Worm (Caenorhabditis elegans) whole organism, mixed stage, embryonic: Measurements from ENCODE around the gene F46F5.10.

Experiments used
- zip-8 ChIP-seq: fragments of 150-350 bp; optimal IDR thresholded peaks from 2 replicates; lab custom pipeline; 2014; ENCODE audit warnings: missing biosample characterization, missing genetic modification characterization

The F46F5.10 gene

DNA sequence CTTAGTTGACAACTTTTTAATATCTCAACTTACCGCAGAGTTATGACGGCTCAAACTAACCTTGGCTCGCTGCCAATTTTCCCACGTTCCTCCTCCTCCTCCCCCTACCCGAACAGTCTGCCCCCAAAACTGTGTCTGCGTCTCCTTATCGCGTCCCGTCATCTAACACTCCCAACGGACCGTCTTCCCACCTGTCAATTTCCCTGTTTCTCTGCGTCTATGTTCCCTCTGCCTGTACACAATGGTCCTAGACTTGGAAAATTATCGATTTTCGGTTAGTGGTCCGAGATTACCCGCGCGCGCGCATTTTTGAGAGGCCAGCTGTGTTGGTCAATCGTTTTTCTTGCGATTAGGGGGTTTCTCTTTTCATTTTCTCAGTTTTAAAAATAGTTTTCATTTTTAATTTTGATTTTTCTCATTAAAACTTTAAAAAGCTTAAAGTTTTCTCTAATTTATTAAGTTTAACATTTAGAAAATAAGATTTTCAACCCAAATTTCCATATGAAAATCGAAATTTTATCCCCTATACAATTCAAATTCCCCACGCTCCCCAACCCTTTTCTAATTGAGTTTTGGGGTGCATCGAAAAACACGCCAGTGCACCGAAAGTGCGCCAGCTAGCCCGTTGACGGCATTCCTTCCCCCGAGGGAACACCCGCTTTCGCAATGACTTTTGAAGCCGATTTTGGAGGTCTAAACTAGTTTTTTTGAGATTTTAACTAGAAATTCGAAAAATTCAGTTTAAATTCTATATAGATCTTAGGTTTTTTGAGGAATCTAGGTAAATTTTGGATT is 49.6 kb downstream of the F46F5.10 start, which contains the start of gene alg-2 (continued):
- no peak for TF ChIP-seq zip-8 (tag; lab: Kevin White, UChicago)
- TF ChIP-seq, all 35 proteins: peak for 14
